Fruit fly (Drosophila melanogaster) Kc167 (cell line): ENCODE data around the gene Sfp26Ac.

ENCODE experiments used
- Myc ChIP-seq: fragments of >200 bp; optimal IDR thresholded peaks from 2 replicates; lab custom pipeline; 2017; ENCODE audit warnings: missing external identifiers
- Sin3A ChIP-seq: fragments of >200 bp; optimal IDR thresholded peaks from 2 replicates; lab custom pipeline; 2018; ENCODE audit warnings: missing external identifiers
- h ChIP-seq: fragments of >200 bp; optimal IDR thresholded peaks from 3 replicates; lab custom pipeline; 2018; ENCODE audit warnings: missing external identifiers
- insv ChIP-seq: fragments of >200 bp; optimal IDR thresholded peaks from 3 replicates; lab custom pipeline; 2018; ENCODE audit warnings: missing external identifiers
- psq ChIP-seq: fragments of >200 bp; optimal IDR thresholded peaks from 2 replicates; lab custom pipeline; 2017; ENCODE audit warnings: missing external identifiers
- ttk ChIP-seq: sonication (Bioruptor generic); optimal IDR thresholded peaks from 2 replicates; lab custom pipeline; 2017; ENCODE audit warnings: missing external identifiers

Gene Sfp26Ac

dm6 chr2L:5893796-5894195 lies 9.2 kb upstream of the Sfp26Ac start, which contains the start of gene Acp26Aa:
Gene Acp26Aa (minus strand): TSS chr2L:5893896.
- TF ChIP-seq insv (lab: Kevin White, UChicago) (no peak), Myc (lab: Kevin White, UChicago) (no peak), h (lab: Kevin White, UChicago) (no peak), Sin3A (lab: Kevin White, UChicago) (no peak), psq (no peak), ttk (lab: Kevin White, UChicago) (no peak)

dm6 chr2L:5892762-5893161 lies 8.2 kb upstream of the Sfp26Ac start, which contains the start of gene Acp26Ab:
Gene Acp26Ab (minus strand): TSS chr2L:5892862.
- TF ChIP-seq Sin3A (lab: Kevin White, UChicago): no peak
- no peak for TF ChIP-seq h (lab: Kevin White, UChicago)
- TF ChIP-seq ttk (lab: Kevin White, UChicago): no peak
- TF ChIP-seq Myc (lab: Kevin White, UChicago): no peak

dm6 chr2L:5890556-5890955 lies 6.0 kb upstream of the Sfp26Ac start:
- TF ChIP-seq h (lab: Kevin White, UChicago): no peak
- no peak for TF ChIP-seq Myc (lab: Kevin White, UChicago)
- no peak for TF ChIP-seq psq
- TF ChIP-seq Sin3A (lab: Kevin White, UChicago): no peak
- TF ChIP-seq ttk (lab: Kevin White, UChicago): no peak
- TF ChIP-seq insv (lab: Kevin White, UChicago): no peak

- TF ChIP-seq insv (lab: Kevin White, UChicago): no peak
- TF ChIP-seq Sin3A (lab: Kevin White, UChicago): no peak
- no peak for TF ChIP-seq ttk (lab: Kevin White, UChicago)
- TF ChIP-seq Myc (lab: Kevin White, UChicago): no peak
- TF ChIP-seq psq: no peak
- TF ChIP-seq h (lab: Kevin White, UChicago): no peak
Observed at dm6 chr2L:5886955-5887354, 2.4 kb upstream of the Sfp26Ac start.

dm6 chr2L:5885702-5886101 lies 1.1 kb upstream of the Sfp26Ac start, which contains the start of gene CG9029:
Gene CG9029 (plus strand): TSS chr2L:5886002.
- TF ChIP-seq ttk (lab: Kevin White, UChicago) (no peak), psq (no peak), Sin3A (lab: Kevin White, UChicago) (no peak), h (lab: Kevin White, UChicago) (no peak), Myc (lab: Kevin White, UChicago) (no peak), insv (lab: Kevin White, UChicago) (no peak)

dm6 chr2L:5883441-5883840 lies 1.1 kb downstream of the Sfp26Ac start, which contains the start of gene CG44574:
Gene CG44574 (plus strand): TSS chr2L:5883741.
- TF ChIP-seq h (lab: Kevin White, UChicago) (no peak), Myc (lab: Kevin White, UChicago) (no peak), psq (no peak), Sin3A (lab: Kevin White, UChicago) (no peak), insv (lab: Kevin White, UChicago) (no peak), ttk (lab: Kevin White, UChicago) (no peak)

- TF ChIP-seq psq (no peak), Myc (lab: Kevin White, UChicago) (no peak), Sin3A (lab: Kevin White, UChicago) (no peak), insv (lab: Kevin White, UChicago) (no peak), h (lab: Kevin White, UChicago) (no peak), ttk (lab: Kevin White, UChicago) (no peak)
Observed at dm6 chr2L:5881181-5881580, 3.4 kb downstream of the Sfp26Ac start.

dm6 chr2L:5879363-5879934 lies 5.1 kb downstream of the Sfp26Ac start, which contains the start of gene rau:
Gene rau (minus strand): TSS chr2L:5879498.
- no peak for TF ChIP-seq Sin3A (lab: Kevin White, UChicago)

- TF ChIP-seq Sin3A (lab: Kevin White, UChicago) (no peak), Myc (lab: Kevin White, UChicago) (no peak), insv (lab: Kevin White, UChicago) (no peak), psq (no peak), h (lab: Kevin White, UChicago) (no peak), ttk (lab: Kevin White, UChicago) (no peak)
Observed at dm6 chr2L:5876474-5877067, 8.0 kb downstream of the Sfp26Ac start.

dm6 chr2L:5870838-5871702 lies 13.5 kb downstream of the Sfp26Ac start:
- no peak for TF ChIP-seq Myc (lab: Kevin White, UChicago)
- TF ChIP-seq psq: no peak
- TF ChIP-seq Sin3A (lab: Kevin White, UChicago): no peak
- TF ChIP-seq insv (lab: Kevin White, UChicago): no peak
- no peak for TF ChIP-seq ttk (lab: Kevin White, UChicago)
- no peak for TF ChIP-seq h (lab: Kevin White, UChicago)

dm6 chr2L:5866791-5867190 lies 17.8 kb downstream of the Sfp26Ac start:
- TF ChIP-seq Sin3A (lab: Kevin White, UChicago) (no peak), psq (no peak), ttk (lab: Kevin White, UChicago) (no peak), h (lab: Kevin White, UChicago) (no peak), Myc (lab: Kevin White, UChicago) (no peak), insv (lab: Kevin White, UChicago) (no peak)
